Fruit fly (Drosophila melanogaster): Measurements from ENCODE around the gene CG8188.

Gene CG8188

DNA sequence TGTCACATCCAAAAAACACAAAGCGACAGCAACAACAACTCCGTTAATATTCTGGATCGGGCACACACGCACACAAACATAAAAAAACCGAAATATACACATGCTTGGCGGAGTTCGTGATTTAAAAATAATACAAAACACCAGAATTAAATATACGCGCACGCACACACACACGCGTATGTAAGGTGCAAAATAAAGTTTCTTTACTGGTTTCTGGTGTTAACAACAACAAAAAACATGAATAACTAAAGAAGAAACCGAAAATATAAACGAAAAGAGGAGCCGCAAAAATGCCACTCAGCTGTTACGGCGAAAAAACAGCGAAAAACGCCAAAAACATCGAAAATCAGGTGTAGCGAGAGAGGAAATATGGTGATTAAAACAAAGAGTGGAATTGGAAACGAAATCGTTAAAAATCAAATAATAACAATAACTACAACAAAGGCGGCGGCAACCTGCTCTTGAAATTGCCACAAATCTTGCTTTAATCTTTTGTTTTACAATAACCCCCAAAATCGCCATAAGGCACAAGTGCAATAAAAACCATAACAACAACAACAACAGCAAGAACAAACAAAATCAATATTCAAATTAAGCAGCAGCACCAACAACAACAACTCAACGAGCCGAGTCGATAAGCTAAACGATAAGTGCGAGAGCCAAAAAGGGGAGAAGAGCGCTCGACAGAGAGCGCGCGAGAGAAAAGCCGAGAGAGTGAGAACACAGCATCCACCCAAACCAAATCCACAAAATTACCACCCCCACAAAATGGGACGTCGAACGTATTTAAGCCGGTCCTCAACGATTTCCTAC, 7.7 kb upstream of the CG8188 start (continued):
- peak; percentile 93 for TF ChIP-seq CG4360 (GFP tag; IDR thresholded peaks at IDR 0.05)
- no peak; the same call in 1 of the 2 replicates for TF ChIP-seq seq (GFP tag; IDR thresholded peaks at IDR 0.05)
- TF ChIP-seq h (optimal IDR thresholded peaks at IDR 0.05): no peak
- no peak for TF ChIP-seq CG10267 (tag; optimal IDR thresholded peaks at IDR 0.05)
- peak; percentile 41 for TF ChIP-seq pros (GFP tag; optimal IDR thresholded peaks at IDR 0.05)
- TF ChIP-seq ttk (GFP tag; IDR thresholded peaks at IDR 0.05): no peak
- TF ChIP-seq fru (optimal IDR thresholded peaks at IDR 0.05): no peak
- TF ChIP-seq CkIIα-i1 (GFP tag; IDR thresholded peaks at IDR 0.05): no peak
- no peak for TF ChIP-seq CG12744 (GFP tag; optimal IDR thresholded peaks at IDR 0.05)
- no peak for TF ChIP-seq CG15601 (tag; optimal IDR thresholded peaks at IDR 0.05)
- TF ChIP-seq CG5245 (GFP tag; optimal IDR thresholded peaks at IDR 0.05): no peak
- TF ChIP-seq Nf-YC (tag; optimal IDR thresholded peaks at IDR 0.05): no peak
- no peak for TF ChIP-seq bigmax (GFP tag; optimal IDR thresholded peaks at IDR 0.05)
- no peak for TF ChIP-seq dm (GFP tag; optimal IDR thresholded peaks at IDR 0.05)
- TF ChIP-seq knrl (GFP tag; IDR thresholded peaks at IDR 0.05; ENCODE audit: partially characterized antibody): no peak
- TF ChIP-seq CG17912 (GFP tag; optimal IDR thresholded peaks at IDR 0.05): no peak
- no peak for TF ChIP-seq CG8359 (GFP tag; optimal IDR thresholded peaks at IDR 0.05; ENCODE audit: borderline replicate concordance)
- TF ChIP-seq CG11560 (tag; IDR thresholded peaks at IDR 0.05): no peak
- TF ChIP-seq CG6791 (GFP tag; IDR thresholded peaks at IDR 0.05; ENCODE audit: partially characterized antibody): 0 out of 3 replicates have a peak, but pooled peaks have one; percentile 27
- TF ChIP-seq sisA (GFP tag; IDR thresholded peaks at IDR 0.05): no peak
- no peak for TF ChIP-seq Oaz (GFP tag; IDR thresholded peaks at IDR 0.05)
- TF ChIP-seq Med (GFP tag): peak; percentile 16
- TF ChIP-seq CG10959 (GFP tag; IDR thresholded peaks at IDR 0.05): no peak
- no peak for TF ChIP-seq CG30403 (GFP tag; optimal IDR thresholded peaks at IDR 0.05)
- no peak for TF ChIP-seq CG2678 (tag; optimal IDR thresholded peaks at IDR 0.05)
- no peak for TF ChIP-seq Hr39 (optimal IDR thresholded peaks at IDR 0.05)
- TF ChIP-seq CG8765 (GFP tag; IDR thresholded peaks at IDR 0.05): no peak
- no peak for TF ChIP-seq HHEX (GFP tag; optimal IDR thresholded peaks at IDR 0.05)
- TF ChIP-seq phol (tag; optimal IDR thresholded peaks at IDR 0.05): no peak
- no peak for TF ChIP-seq E2f2 (GFP tag; IDR thresholded peaks at IDR 0.05)
- TF ChIP-seq Dfd (GFP tag; optimal IDR thresholded peaks at IDR 0.05): no peak
- no peak for TF ChIP-seq HLH54F (GFP tag; optimal IDR thresholded peaks at IDR 0.05)
- TF ChIP-seq CG10366 (GFP tag; IDR thresholded peaks at IDR 0.05): no peak
- no peak for TF ChIP-seq sr (GFP tag; IDR thresholded peaks at IDR 0.05)
- TF ChIP-seq al (GFP tag; IDR thresholded peaks at IDR 0.05): no peak
- TF ChIP-seq CG7271 (tag; optimal IDR thresholded peaks at IDR 0.05): no peak
- TF ChIP-seq CG1233 (GFP tag; optimal IDR thresholded peaks at IDR 0.05): no peak
- peak; percentile 20 for TF ChIP-seq cg (GFP tag; optimal IDR thresholded peaks at IDR 0.05)
- TF ChIP-seq lab (GFP tag; optimal IDR thresholded peaks at IDR 0.05): no peak
- TF ChIP-seq CG17612 (GFP tag; IDR thresholded peaks at IDR 0.05): no peak
- TF ChIP-seq CTCF (GFP tag; optimal IDR thresholded peaks at IDR 0.05): no peak

DNA sequence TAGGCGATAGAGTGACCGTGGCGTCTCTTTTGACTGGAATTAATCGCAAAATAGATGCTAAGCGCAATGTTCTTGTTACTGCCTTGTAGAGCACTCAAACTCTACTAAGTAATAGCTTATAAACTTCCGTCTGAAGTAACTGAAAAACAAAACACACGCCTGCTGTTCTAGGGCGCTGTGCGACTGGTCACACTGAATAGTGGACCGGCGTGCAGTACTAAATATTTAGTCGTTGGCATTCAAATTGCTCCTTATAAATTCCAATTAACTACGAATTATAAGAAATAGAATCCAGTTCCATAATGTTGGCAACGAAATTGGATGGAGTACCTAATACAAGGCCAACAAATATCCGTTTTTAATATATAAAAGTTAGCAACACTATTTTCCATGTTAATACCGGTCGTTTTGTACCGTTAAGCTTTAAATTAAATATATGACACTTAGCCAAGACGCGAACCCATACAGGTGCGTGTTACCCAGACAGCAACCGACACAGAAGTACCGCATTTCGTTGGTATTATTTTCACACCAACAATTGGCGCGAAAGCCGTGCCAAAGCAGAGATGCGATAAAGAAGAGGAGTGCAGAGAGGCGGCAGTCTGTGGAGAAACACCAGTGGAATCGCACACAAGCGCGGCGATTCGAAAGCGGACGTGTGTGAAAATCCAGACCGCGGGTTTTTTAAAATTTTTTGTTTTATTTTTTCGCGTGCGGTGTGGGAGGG, 6.9 kb upstream of the CG8188 start, which contains the start of the genes CG8173 and raskol:
CG8173 (minus strand) TSS at position 108 of the 727 bp plus-strand sequence.
raskol (plus strand) TSS at position 599 of the 727 bp plus-strand sequence.
- TF ChIP-seq Spps (tag; optimal IDR thresholded peaks at IDR 0.05): no peak
- TF ChIP-seq MTF-1 (GFP tag; optimal IDR thresholded peaks at IDR 0.05; ENCODE audit: borderline replicate concordance): peak; percentile 21
- TF ChIP-seq zfh2 (GFP tag; optimal IDR thresholded peaks at IDR 0.05): no peak
- peak; percentile 36 for TF ChIP-seq sd (tag; optimal IDR thresholded peaks at IDR 0.05)
- TF ChIP-seq CG16779 (GFP tag; IDR thresholded peaks at IDR 0.05): no peak
- TF ChIP-seq Lhr (GFP tag; optimal IDR thresholded peaks at IDR 0.05): peak; percentile 74
- peak; percentile 28; the same call in 1 of the 2 replicates for TF ChIP-seq unc-4 (GFP tag; IDR thresholded peaks at IDR 0.05; ENCODE audit: partially characterized antibody)
- no peak for TF ChIP-seq CG15696 (tag; optimal IDR thresholded peaks at IDR 0.05)
- no peak for TF ChIP-seq ham (GFP tag; IDR thresholded peaks at IDR 0.05)
- peak; percentile 81 for TF ChIP-seq CG15514 (GFP tag; optimal IDR thresholded peaks at IDR 0.05)
- TF ChIP-seq Rx (GFP tag; IDR thresholded peaks at IDR 0.05): no peak
- peak; percentile 17 for TF ChIP-seq CG11504 (tag; optimal IDR thresholded peaks at IDR 0.05)
